Worm (Caenorhabditis elegans) whole organism, young adult: ENCODE results near the gene F57A10.4.
"Not testable (repeated sequence)": the region's sequence is repeated elsewhere in the genome, so short reads cannot be mapped to it uniquely, and the experiment has no call there.

Experiments
- B0019.2 ChIP-seq: fragments of 200-800 bp; sonication (Bioruptor generic); conservative IDR thresholded peaks from 2 replicates; pipeline ENCODE4 v1.3.6; 2022; ENCODE audit warnings: missing genetic modification reagents, missing genetic modification characterization, missing compliant biosample characterization
- B0261.1 ChIP-seq: sonication (generic microtip); optimal IDR thresholded peaks from 2 replicates; lab custom pipeline; 2016; ENCODE audit warnings: mild to moderate bottlenecking, missing genetic modification characterization, moderate library complexity, missing compliant biosample characterization
- F39B2.1 ChIP-seq: fragments of 200-800 bp; sonication (Bioruptor generic); IDR thresholded peaks from 2 replicates; pipeline ENCODE4 v1.3.6; 2022; ENCODE audit warnings: missing genetic modification reagents, missing genetic modification characterization, missing compliant biosample characterization
- F52B5.7 ChIP-seq: sonication (generic microtip); optimal IDR thresholded peaks from 2 replicates; lab custom pipeline; 2016; ENCODE audit warnings: mild to moderate bottlenecking, missing genetic modification characterization, missing compliant biosample characterization
- K12H6.12 ChIP-seq: fragments of 200-800 bp; sonication (Bioruptor generic); optimal IDR thresholded peaks from 2 replicates; lab custom pipeline; 2018; ENCODE audit warnings: mild to moderate bottlenecking, missing genetic modification characterization, missing compliant biosample characterization
- Y56A3A.18 ChIP-seq: fragments of 200-800 bp; sonication (Bioruptor generic); IDR thresholded peaks from 2 replicates; pipeline ENCODE4 v1.3.6; 2022; ENCODE audit warnings: missing genetic modification reagents, missing genetic modification characterization, missing compliant biosample characterization
- Y67H2A.10 ChIP-seq: fragments of 200-800 bp; sonication (Bioruptor generic); conservative IDR thresholded peaks from 2 replicates; pipeline ENCODE4 v1.3.6; 2022; ENCODE audit warnings: missing genetic modification reagents, missing genetic modification characterization, missing compliant biosample characterization
- ZK185.1 ChIP-seq: sonication (generic microtip); optimal IDR thresholded peaks from 2 replicates; lab custom pipeline; 2016; ENCODE audit warnings: mild to moderate bottlenecking, missing genetic modification characterization, missing compliant biosample characterization; ENCODE audit not compliant: poor library complexity, severe bottlenecking
- akir-1 ChIP-seq: fragments of 200-800 bp; sonication (Bioruptor generic); optimal IDR thresholded peaks from 2 replicates; lab custom pipeline; 2018; ENCODE audit warnings: mild to moderate bottlenecking, missing genetic modification characterization, moderate library complexity, missing compliant biosample characterization
- ceh-40 ChIP-seq: fragments of 200-800 bp; sonication (Bioruptor generic); IDR thresholded peaks from 2 replicates; pipeline ENCODE4 v1.3.6; 2022; ENCODE audit warnings: missing genetic modification characterization, missing compliant biosample characterization
- chd-7 ChIP-seq: sonication (generic microtip); optimal IDR thresholded peaks from 2 replicates; lab custom pipeline; 2016; ENCODE audit warnings: mild to moderate bottlenecking, missing genetic modification characterization, moderate library complexity, missing compliant biosample characterization
- dox-1 ChIP-seq: fragments of 200-800 bp; sonication (Bioruptor generic); IDR thresholded peaks from 2 replicates; pipeline ENCODE4 v1.3.6; 2022; ENCODE audit warnings: missing genetic modification reagents, missing genetic modification characterization, missing compliant biosample characterization
- dpff-1 ChIP-seq: sonication (generic microtip); optimal IDR thresholded peaks from 2 replicates; lab custom pipeline; 2017; ENCODE audit warnings: mild to moderate bottlenecking, missing genetic modification characterization, missing compliant biosample characterization
- egl-18 ChIP-seq: fragments of 200-800 bp; sonication (Bioruptor generic); IDR thresholded peaks from 2 replicates; pipeline ENCODE4 v1.3.6; 2022; ENCODE audit warnings: missing genetic modification reagents, missing genetic modification characterization, missing compliant biosample characterization
- him-1 ChIP-seq: sonication (generic microtip); optimal IDR thresholded peaks from 2 replicates; lab custom pipeline; 2016; ENCODE audit warnings: missing genotype, missing genetic modification reagents, missing genetic modification characterization, missing compliant biosample characterization
- let-607 ChIP-seq, 2 experiments: fragments of 200-800 bp in 1 of 2; sonication (Bioruptor generic) in 1 of 2; sonication (generic microtip) in 1 of 2; optimal IDR thresholded peaks; 2 replicates each; lab custom pipeline; 2016 to 2018; ENCODE audit warnings: mild to moderate bottlenecking in 2 of 2, missing compliant biosample characterization in 2 of 2, missing genetic modification characterization in 2 of 2, moderate library complexity in 2 of 2, missing genotype in 1 of 2
- pha-4 ChIP-seq: fragments of 150-350 bp; sonication (generic microtip); optimal IDR thresholded peaks from 2 replicates; lab custom pipeline; 2014; ENCODE audit warnings: missing biosample characterization, missing genetic modification reagents, missing genetic modification characterization
- sdz-38 ChIP-seq: sonication (generic microtip); optimal IDR thresholded peaks from 2 replicates; lab custom pipeline; 2016; ENCODE audit warnings: missing genotype, missing genetic modification characterization, missing compliant biosample characterization
- snpc-1.3 ChIP-seq: sonication (generic microtip); optimal IDR thresholded peaks from 2 replicates; lab custom pipeline; 2017; ENCODE audit warnings: missing genetic modification characterization, mild to moderate bottlenecking, missing compliant biosample characterization, antibody characterized with exemption, moderate library complexity, missing genotype, missing genetic modification reagents; ENCODE audit not compliant: insufficient read depth
- snpc-4 ChIP-seq, 5 experiments: fragments of 150-350 bp in 1 of 5; sonication (generic microtip) in 4 of 5; optimal IDR thresholded peaks; 2 replicates each; lab custom pipeline; 2014 to 2018; ENCODE audit warnings: missing genetic modification characterization in 5 of 5, missing biosample characterization in 3 of 5, antibody characterized with exemption in 2 of 5, mild to moderate bottlenecking in 2 of 5, missing compliant biosample characterization in 2 of 5, missing genotype in 2 of 5, moderate library complexity in 2 of 5, missing genetic modification reagents in 1 of 5
- tlf-1 ChIP-seq: fragments of 200-800 bp; sonication (Bioruptor generic); optimal IDR thresholded peaks from 2 replicates; lab custom pipeline; 2018; ENCODE audit warnings: mild to moderate bottlenecking, missing genetic modification characterization, missing compliant biosample characterization
- zfh-2 ChIP-seq: fragments of 200-800 bp; sonication (Bioruptor generic); conservative IDR thresholded peaks from 2 replicates; pipeline ENCODE4 v1.3.6; 2022; ENCODE audit warnings: missing genetic modification reagents, missing genetic modification characterization, missing compliant biosample characterization
- zim-3 ChIP-seq: sonication (generic microtip); optimal IDR thresholded peaks from 2 replicates; lab custom pipeline; 2017; ENCODE audit warnings: mild to moderate bottlenecking, missing genetic modification characterization, moderate library complexity, missing compliant biosample characterization
- ztf-25 ChIP-seq: fragments of 200-800 bp; sonication (Bioruptor generic); IDR thresholded peaks from 2 replicates; pipeline ENCODE4 v1.3.6; 2022; ENCODE audit warnings: missing genetic modification reagents, missing genetic modification characterization, missing compliant biosample characterization
- ztf-26 ChIP-seq: sonication (generic microtip); optimal IDR thresholded peaks from 2 replicates; lab custom pipeline; 2017; ENCODE audit warnings: missing genetic modification characterization, missing compliant biosample characterization
- ztf-3 ChIP-seq: fragments of 200-800 bp; sonication (Bioruptor generic); optimal IDR thresholded peaks from 2 replicates; lab custom pipeline; 2018; ENCODE audit warnings: mild to moderate bottlenecking, missing genetic modification characterization, missing compliant biosample characterization

F57A10.4 gene

ce11 chrV:15798108-15798507 is 28.9 kb downstream of the F57A10.4 start, which contains the start of gene T26E4.10 (continued):
- no peak for TF ChIP-seq B0261.1 (tag; lab: Kevin White, UChicago)

DNA sequence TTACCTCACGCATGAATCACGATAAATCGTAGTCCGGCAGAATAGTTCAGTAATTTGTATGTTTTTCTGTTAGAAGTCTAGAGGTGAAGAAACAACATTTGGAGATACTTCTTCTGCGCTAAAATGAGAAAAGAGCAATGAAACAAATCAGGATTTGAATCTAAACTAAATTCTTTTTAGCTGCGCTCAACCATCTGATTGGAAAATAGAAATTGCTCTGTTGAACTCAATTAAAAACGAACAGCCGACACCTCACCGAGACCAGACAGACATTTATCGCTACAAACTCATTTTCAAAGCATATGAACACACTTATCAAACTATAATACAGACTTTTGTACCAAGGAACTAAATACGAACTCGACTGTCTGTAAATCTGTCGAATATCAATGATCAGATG is 33.4 kb downstream of the F57A10.4 start, which contains the start of gene T26E4.9:
TSS of gene T26E4.9 (minus strand) at position 101 of the 400 bp plus-strand sequence.
- not testable (repeated sequence) for TF ChIP-seq tlf-1 (GFP tag; lab: Kevin White, UChicago); F39B2.1 (GFP tag; lab: Robert Waterston, UW); akir-1 (GFP tag; lab: Kevin White, UChicago)

DNA sequence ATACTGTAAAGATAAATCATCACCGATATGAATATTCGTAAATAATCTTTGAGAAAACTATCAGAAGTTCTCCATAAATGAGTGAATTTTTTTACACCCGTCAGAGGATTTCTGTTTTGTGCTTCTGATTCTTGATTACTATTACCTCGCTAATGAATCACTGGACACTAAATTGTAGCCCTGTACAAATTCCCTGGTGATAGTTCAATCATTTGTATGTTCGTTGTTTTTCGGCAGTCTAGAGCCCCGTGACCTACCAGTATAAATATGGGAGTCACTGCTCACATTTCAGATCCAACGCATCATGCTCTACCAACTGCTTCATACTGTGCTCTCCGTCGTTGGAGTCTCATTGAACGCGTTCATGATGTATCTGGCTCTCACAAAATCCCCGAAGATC is 33.8 kb downstream of the F57A10.4 start, which contains the start of gene srd-27:
TSS of gene srd-27 (plus strand) at position 301 of the 400 bp plus-strand sequence.
- TF ChIP-seq let-607 (tag; optimal IDR thresholded peaks at IDR 0.05; lab: Kevin White, UChicago); dox-1 (GFP tag; lab: Robert Waterston, UW); chd-7 (tag; lab: Kevin White, UChicago): not testable (repeated sequence)

- TF ChIP-seq egl-18, B0019.2, Y67H2A.10 (GFP tag; lab: Robert Waterston, UW): not testable (repeated sequence)
These were observed 34.5 kb downstream of the F57A10.4 start, which contains the start of gene T26E4.18 for ce11 chrV:15803748-15804147. Gene T26E4.18 (minus strand): TSS chrV:15803848.

DNA sequence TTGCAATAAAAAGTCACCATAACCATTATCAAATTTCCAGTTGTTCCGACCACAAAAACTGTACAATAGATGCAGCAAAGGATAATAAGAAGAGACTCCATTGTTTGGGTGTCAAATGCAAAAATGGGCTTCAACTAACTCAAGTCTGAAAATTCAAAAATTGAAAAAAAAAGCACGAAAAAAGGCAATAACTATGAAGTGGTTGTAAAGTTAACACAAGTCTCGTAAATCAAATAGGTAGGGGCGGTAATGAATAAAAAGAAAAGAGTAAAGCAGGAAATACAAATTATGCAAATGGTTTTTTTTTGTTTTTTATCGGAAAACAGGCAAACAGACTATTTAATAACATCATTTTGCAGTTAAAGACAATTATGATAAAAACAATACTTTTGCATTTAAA is 38.2 kb downstream of the F57A10.4 start, which contains the start of gene srsx-38:
TSS of gene srsx-38 (minus strand) at position 101 of the 400 bp plus-strand sequence.
- TF ChIP-seq ztf-25 (GFP tag; lab: Robert Waterston, UW); Y56A3A.18 (GFP tag; lab: Robert Waterston, UW); sdz-38 (tag; lab: Kevin White, UChicago): not testable (repeated sequence)

- no peak for TF ChIP-seq ztf-3
- no peak for TF ChIP-seq egl-18 (GFP tag; lab: Robert Waterston, UW)
- no peak for TF ChIP-seq K12H6.12
- no peak for TF ChIP-seq Y56A3A.18 (GFP tag; lab: Robert Waterston, UW)
- TF ChIP-seq F52B5.7 (tag; lab: Kevin White, UChicago), result no peak
- no peak for TF ChIP-seq dpff-1 (tag; lab: Kevin White, UChicago)
- TF ChIP-seq zfh-2, result no peak
- no peak for TF ChIP-seq ceh-40
- no peak for TF ChIP-seq snpc-4 (GFP tag; optimal IDR thresholded peaks at IDR 0.05; lab: Kevin White, UChicago)
- TF ChIP-seq snpc-4 (tag; optimal IDR thresholded peaks at IDR 0.05; lab: Kevin White, UChicago), result no peak
- no peak for TF ChIP-seq pha-4
- no peak for TF ChIP-seq him-1 (tag; lab: Kevin White, UChicago)
- TF ChIP-seq ZK185.1 (tag; lab: Kevin White, UChicago), result no peak
- TF ChIP-seq zim-3 (tag; lab: Kevin White, UChicago), result no peak
- TF ChIP-seq snpc-1.3 (tag; lab: Kevin White, UChicago), result no peak
- no peak for TF ChIP-seq ztf-26 (tag; lab: Kevin White, UChicago)
These were observed 40.3 kb downstream of the F57A10.4 start, which contains the start of gene srsx-36 for ce11 chrV:15809543-15809942. Gene srsx-36 (minus strand): TSS chrV:15809643.
